Worm (Caenorhabditis elegans): ENCODE data around the gene K03A11.5.

ce11 chrX:13104966-13105365 lies 41.6 kb downstream of the K03A11.5 start, which contains the start of gene F17H10.1:
- no peak for TF ChIP-seq him-1 (tag; optimal IDR thresholded peaks at IDR 0.05)
- TF ChIP-seq dao-5 (tag; optimal IDR thresholded peaks at IDR 0.05), result no peak
- TF ChIP-seq W03F9.2 (tag; optimal IDR thresholded peaks at IDR 0.05), result no peak

Data from whole organism, L4/young adult.